Worm (Caenorhabditis elegans): ENCODE results near the gene nspa-8.

Gene nspa-8

DNA sequence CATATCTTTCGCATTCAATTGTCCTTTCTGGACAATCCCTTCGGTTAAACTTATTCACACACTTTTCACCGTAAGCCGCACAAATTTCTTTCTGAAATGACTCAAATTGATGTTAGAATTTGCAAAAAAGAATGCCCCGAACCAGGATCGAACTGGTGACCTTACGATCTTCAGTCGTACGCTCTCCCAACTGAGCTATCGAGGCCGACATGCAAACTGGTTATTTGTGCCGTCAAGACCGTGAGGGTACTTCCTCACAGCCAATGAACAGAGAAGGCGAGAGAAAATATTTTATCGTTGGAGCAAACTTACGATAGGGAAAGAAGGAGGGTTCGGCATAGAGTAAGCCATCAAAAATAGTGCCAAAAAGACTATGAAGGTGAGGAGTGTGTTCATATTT lies 49.4 kb upstream of the nspa-8 start (continued):
- TF ChIP-seq saeg-2 (GFP tag; IDR thresholded peaks at IDR 0.05) (no peak), tra-1 (GFP tag; IDR thresholded peaks at IDR 0.05) (no peak), Y105C5A.15 (GFP tag; IDR thresholded peaks at IDR 0.05) (no peak), nhr-102 (tag; optimal IDR thresholded peaks at IDR 0.05) (no peak), unc-130 (GFP tag; optimal IDR thresholded peaks at IDR 0.05) (no peak), zfp-2 (tag; optimal IDR thresholded peaks at IDR 0.05) (no peak), lsy-2 (tag; optimal IDR thresholded peaks at IDR 0.05) (no peak), lim-7 (GFP tag; IDR thresholded peaks at IDR 0.05) (peak; percentile 71), hlh-11 (tag; optimal IDR thresholded peaks at IDR 0.05) (peak; percentile 46), F44E2.7 (GFP tag; IDR thresholded peaks at IDR 0.05) (no peak), ZK546.5 (tag; optimal IDR thresholded peaks at IDR 0.05) (no peak), dve-1 (tag; optimal IDR thresholded peaks at IDR 0.05; ENCODE audit: insufficient read depth) (no peak), lin-39 (tag; optimal IDR thresholded peaks at IDR 0.05) (no peak), nhr-25 (tag; optimal IDR thresholded peaks at IDR 0.05; ENCODE audit: borderline replicate concordance, insufficient read depth) (no peak), set-16 (GFP tag; IDR thresholded peaks at IDR 0.05) (no peak), daf-8 (GFP tag; IDR thresholded peaks at IDR 0.05) (no peak), nhr-77 (tag; optimal IDR thresholded peaks at IDR 0.05) (no peak), mdl-1 (tag; optimal IDR thresholded peaks at IDR 0.05) (no peak), nhr-28 (tag; optimal IDR thresholded peaks at IDR 0.05) (peak; percentile 30), ceh-82 (tag; optimal IDR thresholded peaks at IDR 0.05) (no peak), gei-8 (GFP tag; optimal IDR thresholded peaks at IDR 0.05) (no peak), sdz-12 (GFP tag; optimal IDR thresholded peaks at IDR 0.05) (no peak), D1046.2 (GFP tag; IDR thresholded peaks at IDR 0.05) (no peak), nhr-41 (GFP tag; IDR thresholded peaks at IDR 0.05) (no peak), zip-2 (tag; optimal IDR thresholded peaks at IDR 0.05) (no peak), php-3 (GFP tag; IDR thresholded peaks at IDR 0.05) (peak; percentile 35; the same call in 1 of the 2 replicates), lin-15B (tag; optimal IDR thresholded peaks at IDR 0.05) (no peak), spr-3 (GFP tag; optimal IDR thresholded peaks at IDR 0.05) (no peak), aha-1 (tag) (peak; percentile 93), dpl-1 (GFP tag; optimal IDR thresholded peaks at IDR 0.05) (no peak), fkh-10 (GFP tag; optimal IDR thresholded peaks at IDR 0.05) (no peak), unc-39 (tag; optimal IDR thresholded peaks at IDR 0.05) (no peak), F37D6.2 (tag; optimal IDR thresholded peaks at IDR 0.05) (no peak), skn-1 (tag; optimal IDR thresholded peaks at IDR 0.05) (no peak), R02D3.7 (tag; optimal IDR thresholded peaks at IDR 0.05) (no peak), mxl-3 (GFP tag; optimal IDR thresholded peaks at IDR 0.05) (peak; percentile 36), Y75B8A.6 (GFP tag; IDR thresholded peaks at IDR 0.05) (no peak), mes-2 (tag; optimal IDR thresholded peaks at IDR 0.05; ENCODE audit: poor library complexity, severe bottlenecking) (peak; percentile 85), F26F4.8 (GFP tag; conservative IDR thresholded peaks at IDR 0.05) (no peak), aly-2 (tag; optimal IDR thresholded peaks at IDR 0.05) (no peak), F49E8.2 (tag; optimal IDR thresholded peaks at IDR 0.05; ENCODE audit: borderline replicate concordance) (no peak), vab-7 (GFP tag; IDR thresholded peaks at IDR 0.05) (peak; percentile 48; the same call in 1 of the 2 replicates), T20F7.1 (GFP tag; optimal IDR thresholded peaks at IDR 0.05) (no peak), ztf-11 (tag; optimal IDR thresholded peaks at IDR 0.05) (no peak), pha-4 (GFP tag; IDR thresholded peaks at IDR 0.05) (no peak; the same call in 1 of the 2 replicates), pha-4 (tag; optimal IDR thresholded peaks at IDR 0.05) (no peak), zag-1 (tag; optimal IDR thresholded peaks at IDR 0.05) (no peak), fos-1 (tag; optimal IDR thresholded peaks at IDR 0.05) (no peak), arid-1 (GFP tag; conservative IDR thresholded peaks at IDR 0.05) (no peak), ceh-28 (tag; optimal IDR thresholded peaks at IDR 0.05) (no peak), daf-12 (tag; optimal IDR thresholded peaks at IDR 0.05) (no peak), egl-43 (GFP tag; IDR thresholded peaks at IDR 0.05) (peak; percentile 77), nhr-42 (GFP tag; IDR thresholded peaks at IDR 0.05) (0 out of 2 replicates have a peak, but pooled peaks have one; percentile 14)
